Worm (Caenorhabditis elegans): ENCODE data around the gene str-252.

- TF ChIP-seq him-1 (tag; optimal IDR thresholded peaks at IDR 0.05): no peak
- no peak for TF ChIP-seq W03F9.2 (tag; optimal IDR thresholded peaks at IDR 0.05)
- no peak for TF ChIP-seq dao-5 (tag; optimal IDR thresholded peaks at IDR 0.05)
Measured at ce11 chrV:13906166-13906565, 10.1 kb upstream of the str-252 start, which contains the start of gene stdh-1.
